Worm (Caenorhabditis elegans): ENCODE measurements around the gene fbxa-201.

ce11 chrV:2004659-2005058 lies 29.5 kb downstream of the fbxa-201 start, which contains the start of gene cysl-4:
- TF ChIP-seq egl-27 (tag; optimal IDR thresholded peaks at IDR 0.05) (no peak), lin-39 (tag; optimal IDR thresholded peaks at IDR 0.05) (no peak), fkh-2 (tag; optimal IDR thresholded peaks at IDR 0.05) (no peak), nhr-12 (tag; optimal IDR thresholded peaks at IDR 0.05) (no peak), ama-1 (optimal IDR thresholded peaks at IDR 0.05) (no peak), ceh-16 (tag; optimal IDR thresholded peaks at IDR 0.05) (no peak), ceh-82 (tag; optimal IDR thresholded peaks at IDR 0.05) (no peak), unc-62 (GFP tag; optimal IDR thresholded peaks at IDR 0.05) (no peak), elt-2 (tag; optimal IDR thresholded peaks at IDR 0.05) (no peak), nhr-76 (tag; optimal IDR thresholded peaks at IDR 0.05) (no peak), zag-1 (tag; optimal IDR thresholded peaks at IDR 0.05) (no peak), ceh-9 (tag; optimal IDR thresholded peaks at IDR 0.05) (no peak), nhr-25 (tag; optimal IDR thresholded peaks at IDR 0.05) (no peak)

Data from whole organism, L3 larva.